1 fruit fly cellular context compared by ENCODE assay signal in the genomic region with DNA sequence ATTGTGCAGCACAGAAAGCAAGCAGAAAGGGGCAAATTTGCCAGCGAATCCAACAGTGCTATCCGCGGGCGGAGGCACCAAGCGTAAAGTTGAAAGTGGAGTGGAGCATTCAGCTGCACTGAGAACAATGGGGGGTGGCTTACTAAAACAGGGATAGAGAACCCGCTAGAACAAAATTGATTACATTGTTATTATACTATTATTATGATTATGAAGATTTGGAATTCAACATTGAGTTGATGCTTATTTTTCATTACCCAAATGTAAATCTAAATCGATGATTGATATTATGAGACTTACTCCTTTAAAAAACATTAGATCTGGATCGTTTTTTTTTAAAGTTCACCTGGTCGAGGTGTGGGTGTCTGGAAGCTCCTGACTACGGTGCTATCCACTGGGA.
TF ChIP-seq lines count a peak whose summit lies in the region.

No protein-coding gene starts in this region.

TF ChIP-seq in whole organism, prepupa, 60 proteins besides CTCF, POLR2A, EP300 and RAD21 (continued from another document):
- no peak for TF ChIP-seq CG34406 (GFP tag; optimal IDR thresholded peaks at IDR 0.05; lab: Kevin White, UChicago)
- no peak for TF ChIP-seq spab (GFP tag; optimal IDR thresholded peaks at IDR 0.05; lab: Kevin White, UChicago)
- no peak for TF ChIP-seq CG10669 (GFP tag; optimal IDR thresholded peaks at IDR 0.05; lab: Kevin White, UChicago)
- no peak; the same call in 2 of the 3 replicates for TF ChIP-seq CG6163 (GFP tag; IDR thresholded peaks at IDR 0.05; lab: Robert Waterston, UW)
- no peak for TF ChIP-seq Sox15 (GFP tag; optimal IDR thresholded peaks at IDR 0.05; lab: Kevin White, UChicago)
- peak; percentile 37 for TF ChIP-seq CG15336 (GFP tag; IDR thresholded peaks at IDR 0.05; lab: Robert Waterston, UW)
- TF ChIP-seq Sox14 (GFP tag; optimal IDR thresholded peaks at IDR 0.05; lab: Kevin White, UChicago) = peak; percentile 4
- TF ChIP-seq CG32006 (GFP tag; optimal IDR thresholded peaks at IDR 0.05; lab: Kevin White, UChicago) = peak; percentile 54
- TF ChIP-seq Blimp-1 (GFP tag; optimal IDR thresholded peaks at IDR 0.05; lab: Kevin White, UChicago) = no peak
- TF ChIP-seq CG4318 (GFP tag; optimal IDR thresholded peaks at IDR 0.05; lab: Kevin White, UChicago) = no peak
- TF ChIP-seq CG6792 (GFP tag; optimal IDR thresholded peaks at IDR 0.05; lab: Kevin White, UChicago) = no peak
- TF ChIP-seq Ets21C (GFP tag; optimal IDR thresholded peaks at IDR 0.05; lab: Kevin White, UChicago) = no peak
- TF ChIP-seq acj6 (GFP tag; optimal IDR thresholded peaks at IDR 0.05; lab: Kevin White, UChicago) = no peak
- no peak for TF ChIP-seq Smox (GFP tag; optimal IDR thresholded peaks at IDR 0.05; lab: Kevin White, UChicago)
- no peak for TF ChIP-seq cyc (GFP tag; optimal IDR thresholded peaks at IDR 0.05; lab: Kevin White, UChicago)
- TF ChIP-seq CG6854 (GFP tag; optimal IDR thresholded peaks at IDR 0.05; lab: Kevin White, UChicago) = no peak
